Worm (Caenorhabditis elegans): ENCODE data around the gene lgc-48.
A peak's percentile ranks its signal among the peaks of the same experiment; 100 is the strongest.

DNA sequence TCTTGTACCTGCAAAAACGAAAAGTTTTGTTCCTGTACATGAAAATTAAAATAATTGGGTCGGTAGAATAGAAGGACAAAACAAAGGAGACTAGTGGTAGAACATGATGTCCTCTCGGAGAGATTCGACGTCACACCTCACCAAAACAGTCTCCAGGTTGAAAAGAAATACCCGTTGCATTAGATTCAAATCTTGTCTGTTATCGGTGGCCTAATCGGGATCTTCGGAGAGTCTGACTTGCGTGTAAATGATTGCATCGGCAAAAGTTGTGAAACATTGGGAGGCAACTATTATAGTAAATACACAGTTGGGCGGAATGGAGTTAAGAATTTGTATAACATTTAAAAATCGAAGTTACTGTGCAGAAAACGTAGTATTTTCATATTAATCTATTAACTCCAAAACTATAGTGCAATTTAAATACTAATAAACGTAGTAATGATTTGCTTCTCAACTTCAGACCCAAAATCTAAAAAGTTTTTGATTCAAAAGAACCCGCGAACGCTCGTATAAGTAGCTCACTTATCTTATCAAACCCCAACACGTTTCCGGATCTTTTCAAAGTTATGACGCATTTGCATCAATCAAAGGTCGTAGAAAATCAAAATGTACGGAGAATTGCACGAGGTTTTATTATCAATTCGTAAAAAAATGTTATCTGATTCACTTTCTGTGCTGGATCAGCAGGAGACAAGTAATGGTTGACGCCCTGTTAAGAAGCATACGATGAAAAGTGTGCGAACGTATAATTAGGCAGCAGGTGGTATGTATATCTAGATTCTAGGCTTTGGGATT lies 6.5 kb upstream of the lgc-48 start, which contains the start of gene nhr-168:
- TF ChIP-seq nhr-76 (tag; optimal IDR thresholded peaks at IDR 0.05) (no peak), ztf-4 (tag; optimal IDR thresholded peaks at IDR 0.05) (no peak), elt-2 (tag; optimal IDR thresholded peaks at IDR 0.05) (peak; percentile 77), ceh-16 (tag; optimal IDR thresholded peaks at IDR 0.05) (no peak), pqm-1 (tag; optimal IDR thresholded peaks at IDR 0.05) (peak; percentile 68), pha-4 (tag; optimal IDR thresholded peaks at IDR 0.05) (no peak), egl-27 (tag; optimal IDR thresholded peaks at IDR 0.05) (no peak), elt-1 (tag; optimal IDR thresholded peaks at IDR 0.05) (peak; percentile 96), R02D3.7 (tag; optimal IDR thresholded peaks at IDR 0.05) (no peak), tbx-2 (tag; optimal IDR thresholded peaks at IDR 0.05) (no peak), nhr-12 (tag; optimal IDR thresholded peaks at IDR 0.05) (no peak), nfya-1 (tag; optimal IDR thresholded peaks at IDR 0.05; ENCODE audit: insufficient read depth) (no peak)

Measured in whole organism, L3 larva.